Fruit fly (Drosophila melanogaster): ENCODE measurements around the gene CG9192.
A peak's percentile ranks its signal among the peaks of the same experiment; 100 is the strongest.

CG9192 gene

dm6 chr3L:1265423-1266002, 27.4 kb upstream of the CG9192 start:
- TF ChIP-seq CG1621 (tag; optimal IDR thresholded peaks at IDR 0.05) (peak; percentile 16), CG6854 (GFP tag; optimal IDR thresholded peaks at IDR 0.05) (peak; percentile 14), eg (GFP tag; IDR thresholded peaks at IDR 0.05) (0 out of 3 replicates have a peak, but pooled peaks have one; percentile 35), Blimp-1 (GFP tag; optimal IDR thresholded peaks at IDR 0.05) (peak; percentile 82), OdsH (GFP tag; optimal IDR thresholded peaks at IDR 0.05) (no peak), CG15336 (GFP tag; IDR thresholded peaks at IDR 0.05) (peak; percentile 14; the same call in 1 of the 2 replicates), Gug (GFP tag; IDR thresholded peaks at IDR 0.05) (no peak)

dm6 chr3L:1264998-1265397, 26.9 kb upstream of the CG9192 start:
- TF ChIP-seq CG1621 (tag; optimal IDR thresholded peaks at IDR 0.05) = no peak
- TF ChIP-seq CG34406 (GFP tag; optimal IDR thresholded peaks at IDR 0.05) = no peak
- peak; percentile 29 for TF ChIP-seq achi (GFP tag; optimal IDR thresholded peaks at IDR 0.05)
- TF ChIP-seq Sox14 (GFP tag; optimal IDR thresholded peaks at IDR 0.05) = peak; percentile 26
- peak; percentile 45 for TF ChIP-seq Hr39 (GFP tag; optimal IDR thresholded peaks at IDR 0.05)
- TF ChIP-seq Eip75B (GFP tag; optimal IDR thresholded peaks at IDR 0.05) = peak; percentile 56
- TF ChIP-seq fd85E (GFP tag; optimal IDR thresholded peaks at IDR 0.05) = no peak
- no peak for TF ChIP-seq CG6808 (GFP tag; optimal IDR thresholded peaks at IDR 0.05)
- TF ChIP-seq svp (GFP tag) = peak; percentile 89
- no peak for TF ChIP-seq CG8632 (GFP tag; optimal IDR thresholded peaks at IDR 0.05)
- TF ChIP-seq Hr4 (GFP tag; optimal IDR thresholded peaks at IDR 0.05) = no peak
- TF ChIP-seq pdm3 (GFP tag; optimal IDR thresholded peaks at IDR 0.05) = peak; percentile 36
- no peak for TF ChIP-seq CG6276 (GFP tag; optimal IDR thresholded peaks at IDR 0.05)
- TF ChIP-seq CG8119 (GFP tag; IDR thresholded peaks at IDR 0.05) = no peak
- peak; percentile 29 for TF ChIP-seq acj6 (GFP tag; optimal IDR thresholded peaks at IDR 0.05)
- peak; percentile 53 for TF ChIP-seq Met (GFP tag; optimal IDR thresholded peaks at IDR 0.05)
- TF ChIP-seq CG11902 (GFP tag; optimal IDR thresholded peaks at IDR 0.05) = no peak
- no peak for TF ChIP-seq Ets96B (tag; optimal IDR thresholded peaks at IDR 0.05)
- no peak for TF ChIP-seq CG11762 (GFP tag; optimal IDR thresholded peaks at IDR 0.05; ENCODE audit: insufficient read depth)
- TF ChIP-seq CG10669 (GFP tag; optimal IDR thresholded peaks at IDR 0.05) = no peak
- peak; percentile 27 for TF ChIP-seq cyc (GFP tag; optimal IDR thresholded peaks at IDR 0.05)
- TF ChIP-seq CG15336 (GFP tag; IDR thresholded peaks at IDR 0.05) = no peak
- TF ChIP-seq dac (GFP tag; optimal IDR thresholded peaks at IDR 0.05) = no peak
- no peak for TF ChIP-seq CG11294 (GFP tag; IDR thresholded peaks at IDR 0.05)
- no peak for TF ChIP-seq fkh (GFP tag; optimal IDR thresholded peaks at IDR 0.05)
- peak; percentile 1 for TF ChIP-seq Sox15 (GFP tag; optimal IDR thresholded peaks at IDR 0.05)
- TF ChIP-seq CG10631 (GFP tag; optimal IDR thresholded peaks at IDR 0.05) = peak; percentile 56
- TF ChIP-seq Blimp-1 (GFP tag; optimal IDR thresholded peaks at IDR 0.05) = no peak
- no peak for TF ChIP-seq dsx (GFP tag; optimal IDR thresholded peaks at IDR 0.05; ENCODE audit: poor library complexity, severe bottlenecking)
- TF ChIP-seq OdsH (GFP tag; optimal IDR thresholded peaks at IDR 0.05) = peak; percentile 44
- TF ChIP-seq spab (GFP tag; optimal IDR thresholded peaks at IDR 0.05) = no peak
- TF ChIP-seq salr (GFP tag; optimal IDR thresholded peaks at IDR 0.05) = peak in 1 of 2 experiments; percentile 5
- TF ChIP-seq Gug (GFP tag; IDR thresholded peaks at IDR 0.05) = no peak
- TF ChIP-seq Lpt (GFP tag; optimal IDR thresholded peaks at IDR 0.05) = no peak
- TF ChIP-seq CG32006 (GFP tag; optimal IDR thresholded peaks at IDR 0.05) = peak; percentile 32
- TF ChIP-seq CG6163 (GFP tag; IDR thresholded peaks at IDR 0.05) = no peak
- TF ChIP-seq eg (GFP tag; IDR thresholded peaks at IDR 0.05) = no peak
- TF ChIP-seq topi (GFP tag; optimal IDR thresholded peaks at IDR 0.05) = peak; percentile 72
- peak; percentile 37 for TF ChIP-seq CG3919 (GFP tag; optimal IDR thresholded peaks at IDR 0.05)
- peak; percentile 15 for TF ChIP-seq Ets21C (GFP tag; optimal IDR thresholded peaks at IDR 0.05)
- TF ChIP-seq CG16779 (tag; optimal IDR thresholded peaks at IDR 0.05) = no peak
- peak; percentile 62 for TF ChIP-seq esn (GFP tag; optimal IDR thresholded peaks at IDR 0.05)
- peak; percentile 40 for TF ChIP-seq CG31627 (GFP tag; optimal IDR thresholded peaks at IDR 0.05)
- peak; percentile 40 for TF ChIP-seq Sox102F (GFP tag; optimal IDR thresholded peaks at IDR 0.05)
- no peak for TF ChIP-seq CG3032 (tag; optimal IDR thresholded peaks at IDR 0.05)
- TF ChIP-seq Eip78C (GFP tag) = peak; percentile 89
- TF ChIP-seq CG6792 (GFP tag; optimal IDR thresholded peaks at IDR 0.05) = peak; percentile 17
- peak; percentile 57 for TF ChIP-seq Smox (GFP tag; optimal IDR thresholded peaks at IDR 0.05)

Measured in whole organism, prepupa.